Worm (Caenorhabditis elegans) whole organism, L3 larva: ENCODE measurements around the gene F11C1.10.

Source experiments
- ama-1 ChIP-seq: fragments of 150-350 bp; optimal IDR thresholded peaks from 2 replicates; lab custom pipeline; 2018
- elt-1 ChIP-seq: fragments of 150-350 bp; optimal IDR thresholded peaks from 2 replicates; lab custom pipeline; 2014; ENCODE audit warnings: missing biosample characterization, missing genetic modification characterization
- lin-39 ChIP-seq: fragments of 150-350 bp; optimal IDR thresholded peaks from 2 replicates; lab custom pipeline; 2018; ENCODE audit warnings: missing biosample characterization, missing genetic modification reagents, missing genetic modification characterization
- mdl-1 ChIP-seq: fragments of 150-350 bp; optimal IDR thresholded peaks from 2 replicates; lab custom pipeline; 2014; ENCODE audit warnings: missing biosample characterization, missing genetic modification characterization
- nhr-237 ChIP-seq: fragments of 150-350 bp; optimal IDR thresholded peaks from 2 replicates; lab custom pipeline; 2014; ENCODE audit warnings: missing biosample characterization, missing genetic modification characterization
- nhr-25 ChIP-seq: sonication (generic microtip); optimal IDR thresholded peaks from 2 replicates; lab custom pipeline; 2017; ENCODE audit warnings: missing biosample characterization, missing genetic modification characterization
- nhr-76 ChIP-seq: fragments of 150-350 bp; sonication (generic microtip); optimal IDR thresholded peaks from 5 replicates; lab custom pipeline; 2014; ENCODE audit warnings: missing biosample characterization, missing genetic modification characterization
- nhr-77 ChIP-seq: fragments of 150-350 bp; optimal IDR thresholded peaks from 2 replicates; lab custom pipeline; 2014; ENCODE audit warnings: missing biosample characterization, missing genetic modification characterization
- pha-4 ChIP-seq: fragments of 150-350 bp; optimal IDR thresholded peaks from 2 replicates; lab custom pipeline; 2014; ENCODE audit warnings: missing biosample characterization, missing genetic modification reagents, missing genetic modification characterization
- pqm-1 ChIP-seq: fragments of 150-350 bp; optimal IDR thresholded peaks from 2 replicates; lab custom pipeline; 2017; ENCODE audit warnings: missing biosample characterization, missing genetic modification characterization, inconsistent platforms
- tbx-2 ChIP-seq: sonication (generic microtip); optimal IDR thresholded peaks from 2 replicates; lab custom pipeline; 2016; ENCODE audit warnings: mild to moderate bottlenecking, missing genetic modification characterization, missing compliant biosample characterization
- unc-62 ChIP-seq: fragments of 150-350 bp; sonication (generic microtip); optimal IDR thresholded peaks from 4 replicates; lab custom pipeline; 2014; ENCODE audit warnings: missing biosample characterization, missing genetic modification reagents, missing genetic modification characterization
- ztf-4 ChIP-seq: fragments of 150-350 bp; optimal IDR thresholded peaks from 2 replicates; lab custom pipeline; 2014; ENCODE audit warnings: missing biosample characterization, missing genetic modification characterization

DNA sequence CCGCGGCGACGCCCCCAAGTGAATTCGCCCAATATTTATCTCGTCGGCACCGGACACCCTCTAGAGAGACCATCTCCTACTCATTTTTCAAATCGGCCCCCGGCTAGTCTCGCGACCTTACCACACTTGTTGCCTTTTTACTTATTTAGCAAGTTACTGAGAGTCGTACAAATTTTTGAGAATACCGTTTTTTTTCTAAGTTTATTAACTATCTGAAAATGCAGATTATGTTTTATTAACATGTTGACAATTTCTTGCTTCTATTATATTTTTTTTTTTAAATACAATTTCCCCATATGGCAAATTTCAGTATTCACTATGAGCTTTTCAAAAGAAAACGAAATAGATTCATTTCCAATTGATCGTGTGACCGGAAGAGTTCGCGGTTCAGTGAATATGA lies at the start of gene F11C1.10, which contains the start of gene F11C1.4:
- no peak for TF ChIP-seq unc-62 (GFP tag; lab: Kevin White, UChicago)
- TF ChIP-seq pha-4 (tag; lab: Kevin White, UChicago): no peak
- no peak for TF ChIP-seq nhr-77 (tag; lab: Kevin White, UChicago)
- no peak for TF ChIP-seq elt-1 (tag; lab: Kevin White, UChicago)
- no peak for TF ChIP-seq ama-1
- TF ChIP-seq pqm-1 (tag; lab: Kevin White, UChicago): no peak
- TF ChIP-seq nhr-237 (tag; lab: Kevin White, UChicago): no peak
- no peak for TF ChIP-seq ztf-4 (tag; lab: Kevin White, UChicago)
- no peak for TF ChIP-seq mdl-1 (tag; lab: Kevin White, UChicago)
- no peak for TF ChIP-seq tbx-2 (tag; lab: Kevin White, UChicago)
- TF ChIP-seq nhr-25 (tag; lab: Kevin White, UChicago): no peak
- TF ChIP-seq lin-39: no peak
- no peak for TF ChIP-seq nhr-76 (tag; lab: Kevin White, UChicago)
